Worm (Caenorhabditis elegans) whole organism, L4/young adult: ENCODE measurements around the gene F56D6.23.

Experiments used
- W03F9.2 ChIP-seq: fragments of 150-350 bp; optimal IDR thresholded peaks from 2 replicates; lab custom pipeline; 2014; ENCODE audit warnings: missing biosample characterization, missing genetic modification characterization
- dao-5 ChIP-seq: sonication (generic microtip); optimal IDR thresholded peaks from 2 replicates; lab custom pipeline; 2016; ENCODE audit warnings: missing genotype, missing genetic modification characterization, moderate library complexity, missing compliant biosample characterization
- him-1 ChIP-seq: sonication (generic microtip); optimal IDR thresholded peaks from 2 replicates; lab custom pipeline; 2016; ENCODE audit warnings: missing genotype, missing genetic modification reagents, missing genetic modification characterization, missing compliant biosample characterization

DNA sequence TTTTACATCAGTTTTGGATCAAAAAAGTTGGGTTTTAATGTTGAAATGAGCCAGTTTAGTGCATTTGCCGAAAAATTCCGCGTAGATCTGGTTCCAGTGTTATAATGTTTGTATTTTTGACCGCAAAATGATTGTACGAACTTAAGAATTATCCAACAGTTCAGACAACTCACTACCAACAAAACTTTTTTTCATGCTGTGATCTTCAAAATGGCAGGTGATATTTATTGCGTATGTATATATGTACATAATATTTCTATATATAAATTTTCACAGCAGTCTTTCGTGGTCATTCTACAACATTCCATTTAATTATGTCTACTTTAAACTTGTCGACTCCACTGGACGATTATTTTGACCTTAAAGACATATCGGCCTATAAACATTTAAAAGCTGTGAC, 3.0 kb upstream of the F56D6.23 start, which contains the start of gene srz-20:
- TF ChIP-seq W03F9.2 (tag; lab: Kevin White, UChicago) = no peak
- TF ChIP-seq dao-5 (tag; lab: Kevin White, UChicago) = no peak
- no peak for TF ChIP-seq him-1
